Fruit fly (Drosophila melanogaster): ENCODE data around the gene ATbp.

DNA sequence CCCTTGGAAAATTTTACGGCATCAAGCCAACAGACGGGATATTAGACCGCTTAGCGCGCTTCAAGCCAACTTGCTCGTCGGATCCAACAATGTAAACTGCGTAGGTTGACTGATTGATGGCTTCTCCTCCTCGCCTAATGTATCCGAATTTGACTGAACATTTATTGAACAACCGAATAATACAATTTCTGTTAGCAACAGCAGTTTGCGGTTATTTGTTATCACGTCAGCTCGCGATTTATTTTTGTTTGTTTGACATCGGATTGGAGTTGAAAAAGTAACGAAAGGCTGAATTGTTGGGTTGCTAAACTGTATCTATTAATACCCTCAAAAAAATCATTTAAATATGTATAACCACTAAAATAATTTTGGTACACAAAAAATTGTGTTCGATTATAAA, 13.3 kb upstream of the ATbp start, which contains the start of gene CG17159:
- no peak for TF ChIP-seq psq (optimal IDR thresholded peaks at IDR 0.05)
- no peak for TF ChIP-seq Sin3A (optimal IDR thresholded peaks at IDR 0.05)
- TF ChIP-seq h (optimal IDR thresholded peaks at IDR 0.05) = no peak
- no peak for TF ChIP-seq ttk (optimal IDR thresholded peaks at IDR 0.05)
- TF ChIP-seq Myc (optimal IDR thresholded peaks at IDR 0.05) = no peak
- no peak for TF ChIP-seq insv (optimal IDR thresholded peaks at IDR 0.05)

All from Kc167 (cell line).